Fruit fly (Drosophila melanogaster) whole organism, embryonic: ENCODE results near the gene sni.

Experiments
- CG17829 ChIP-seq: fragments of 200-800 bp; optimal IDR thresholded peaks from 2 replicates; lab custom pipeline; 2019; ENCODE audit warnings: missing biosample characterization, mild to moderate bottlenecking, missing genetic modification characterization, moderate library complexity
- CG18764 ChIP-seq: fragments of 200-800 bp; sonication (Bioruptor generic); optimal IDR thresholded peaks from 3 replicates; lab custom pipeline; 2016; ENCODE audit warnings: missing biosample characterization, missing genetic modification characterization
- amos ChIP-seq: fragments of 200-800 bp; sonication (Bioruptor generic); IDR thresholded peaks from 2 replicates; pipeline ENCODE4 v1.3.6; 2022; ENCODE audit warnings: missing biosample characterization, missing genetic modification characterization; ENCODE audit not compliant: partially characterized antibody
- unc-4 ChIP-seq: fragments of 200-800 bp; sonication (Bioruptor generic); IDR thresholded peaks from 2 replicates; pipeline ENCODE4 v1.3.6; 2022; ENCODE audit warnings: missing biosample characterization, missing genetic modification characterization; ENCODE audit not compliant: partially characterized antibody

DNA sequence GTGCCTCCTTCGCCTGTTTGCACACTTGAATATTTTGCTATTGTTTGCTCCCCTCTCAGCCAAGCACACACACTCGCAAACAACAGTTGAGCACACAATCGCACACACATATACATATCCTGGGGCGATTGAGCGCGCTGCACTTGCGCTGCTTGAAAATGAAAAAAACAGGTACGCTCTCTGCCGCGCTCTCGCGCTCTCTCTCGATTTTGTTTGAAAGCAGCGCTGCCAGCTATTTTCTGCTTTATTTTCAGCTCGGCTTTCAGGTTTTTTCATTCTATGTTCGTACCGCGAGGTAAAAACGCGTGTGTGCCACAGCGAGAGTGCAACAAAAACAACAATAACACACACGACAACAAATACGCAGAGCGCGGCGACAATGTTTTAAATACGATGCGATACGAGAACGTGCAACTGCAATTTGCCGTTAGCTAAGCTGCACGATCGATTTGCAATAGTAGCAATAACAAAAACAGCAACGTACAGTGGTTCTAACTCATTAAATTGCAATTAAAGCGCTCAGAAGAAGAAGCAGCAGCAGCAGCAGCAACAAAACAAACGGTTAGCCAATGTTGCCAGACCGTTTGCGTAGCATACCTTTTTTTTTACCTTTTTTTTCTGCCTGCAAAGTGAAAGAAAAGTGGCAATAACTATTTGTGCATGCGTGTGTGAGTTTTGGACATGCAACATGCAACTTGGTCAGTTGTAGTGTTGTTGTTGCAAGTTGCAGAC is 27.8 kb downstream of the sni start:
- 0 out of 2 replicates have a peak, but pooled peaks have one; percentile 4 for TF ChIP-seq amos (GFP tag; lab: Robert Waterston, UW)
- no peak for TF ChIP-seq CG18764
- no peak for TF ChIP-seq unc-4 (GFP tag; lab: Robert Waterston, UW)
- TF ChIP-seq CG17829 (tag; lab: Kevin White, UChicago): no peak
